Fruit fly (Drosophila melanogaster): Measurements from ENCODE around the gene CG17075.
A peak's percentile ranks its signal among the peaks of the same experiment; 100 is the strongest.

The CG17075 gene

DNA sequence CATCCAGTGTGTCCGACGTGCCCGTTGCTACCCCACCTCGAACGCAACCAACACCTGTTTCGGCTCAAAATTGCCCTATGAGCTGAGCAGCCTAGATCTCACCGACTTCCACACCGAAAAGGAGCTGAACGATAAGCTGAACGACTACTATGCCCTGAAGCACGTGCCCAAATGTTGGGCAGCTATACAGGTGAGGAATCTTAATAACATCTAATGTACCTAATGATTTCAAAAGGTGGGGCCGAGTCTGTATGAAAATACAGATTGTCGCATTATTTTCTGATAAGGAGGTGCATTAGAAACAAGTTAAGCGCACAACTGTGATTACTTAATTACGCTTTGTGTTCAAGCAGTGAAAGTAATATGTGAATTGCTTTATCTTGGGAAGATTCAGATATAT is 10.8 kb upstream of the CG17075 start, which contains the start of gene CG17078:
Gene CG17078, minus strand, starts transcription at position 101 of the 400 bp plus-strand sequence.
- TF ChIP-seq Eip93F (GFP tag; optimal IDR thresholded peaks at IDR 0.05) (no peak), Gug (GFP tag; IDR thresholded peaks at IDR 0.05) (no peak), CG8632 (GFP tag; optimal IDR thresholded peaks at IDR 0.05) (no peak), CG11294 (GFP tag; IDR thresholded peaks at IDR 0.05) (no peak), Ets21C (GFP tag; optimal IDR thresholded peaks at IDR 0.05) (no peak), CG16779 (tag; optimal IDR thresholded peaks at IDR 0.05) (no peak)

DNA sequence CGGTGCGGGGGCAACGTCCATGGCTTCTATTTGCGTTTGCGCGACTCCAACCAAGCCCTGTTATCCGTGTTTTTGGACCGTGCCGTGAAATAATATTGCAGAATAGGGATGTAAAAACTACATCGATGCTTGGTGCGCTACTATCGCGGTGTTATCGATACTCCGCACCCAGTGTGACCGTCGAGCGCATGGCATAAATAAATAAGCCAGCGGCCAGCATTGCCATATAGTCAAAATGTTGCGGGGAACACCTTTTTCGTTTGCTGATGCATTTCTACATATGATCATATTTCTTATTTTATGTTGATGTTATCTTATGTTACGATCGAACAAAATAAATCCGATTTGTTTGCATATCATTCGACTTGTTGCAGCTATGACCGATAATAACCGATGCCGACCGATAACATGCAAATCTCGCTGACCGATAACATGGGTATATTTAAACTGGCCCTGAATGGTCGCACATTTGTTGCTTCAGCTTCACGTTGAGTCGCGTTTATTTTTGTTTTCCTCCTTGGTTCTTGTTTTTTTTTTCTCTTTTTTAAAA is 9.9 kb upstream of the CG17075 start, which contains the start of gene smo:
Gene smo, plus strand, starts transcription at position 461 of the 550 bp plus-strand sequence.
- TF ChIP-seq Met (GFP tag; optimal IDR thresholded peaks at IDR 0.05) (no peak), fkh (GFP tag; optimal IDR thresholded peaks at IDR 0.05) (peak; percentile 95), CG31627 (GFP tag; optimal IDR thresholded peaks at IDR 0.05) (peak; percentile 47), Smox (GFP tag; optimal IDR thresholded peaks at IDR 0.05) (no peak), CG8119 (GFP tag; IDR thresholded peaks at IDR 0.05) (no peak), CG11902 (GFP tag; optimal IDR thresholded peaks at IDR 0.05) (no peak), CG10631 (GFP tag; optimal IDR thresholded peaks at IDR 0.05) (no peak), esn (GFP tag; optimal IDR thresholded peaks at IDR 0.05) (peak; percentile 35), achi (GFP tag; optimal IDR thresholded peaks at IDR 0.05) (no peak), OdsH (GFP tag; optimal IDR thresholded peaks at IDR 0.05) (no peak), Eip75B (GFP tag; optimal IDR thresholded peaks at IDR 0.05) (no peak), Sox14 (GFP tag; optimal IDR thresholded peaks at IDR 0.05) (no peak), dac (GFP tag; optimal IDR thresholded peaks at IDR 0.05) (no peak), lz (GFP tag; optimal IDR thresholded peaks at IDR 0.05) (peak; percentile 10), ss (GFP tag; optimal IDR thresholded peaks at IDR 0.05) (no peak), dsx (GFP tag; optimal IDR thresholded peaks at IDR 0.05; ENCODE audit: poor library complexity, severe bottlenecking) (no peak), CG10669 (GFP tag; optimal IDR thresholded peaks at IDR 0.05) (no peak), Gug (GFP tag; IDR thresholded peaks at IDR 0.05) (no peak), acj6 (GFP tag; optimal IDR thresholded peaks at IDR 0.05) (no peak), Eip78C (GFP tag) (no peak), vri (GFP tag; optimal IDR thresholded peaks at IDR 0.05) (no peak), CG1621 (tag; optimal IDR thresholded peaks at IDR 0.05) (no peak), CG6854 (GFP tag; optimal IDR thresholded peaks at IDR 0.05) (no peak), spab (GFP tag; optimal IDR thresholded peaks at IDR 0.05) (no peak), eg (GFP tag; IDR thresholded peaks at IDR 0.05) (no peak), CG34406 (GFP tag; optimal IDR thresholded peaks at IDR 0.05) (no peak), salr (GFP tag; optimal IDR thresholded peaks at IDR 0.05) (no peak), fd59A (GFP tag; optimal IDR thresholded peaks at IDR 0.05) (no peak), CG3919 (GFP tag; optimal IDR thresholded peaks at IDR 0.05) (no peak), CG8632 (GFP tag; optimal IDR thresholded peaks at IDR 0.05) (no peak), CG11294 (GFP tag; IDR thresholded peaks at IDR 0.05) (no peak), CG7368 (GFP tag; optimal IDR thresholded peaks at IDR 0.05) (no peak), cyc (GFP tag; optimal IDR thresholded peaks at IDR 0.05) (peak; percentile 22), topi (GFP tag; optimal IDR thresholded peaks at IDR 0.05) (no peak), CG6808 (GFP tag; optimal IDR thresholded peaks at IDR 0.05) (no peak), svp (GFP tag) (no peak), CG6792 (GFP tag; optimal IDR thresholded peaks at IDR 0.05) (no peak), Hr39 (GFP tag; optimal IDR thresholded peaks at IDR 0.05) (no peak), CG4318 (GFP tag; optimal IDR thresholded peaks at IDR 0.05) (no peak), CG16779 (tag; optimal IDR thresholded peaks at IDR 0.05) (no peak), Ets96B (tag; optimal IDR thresholded peaks at IDR 0.05) (no peak), Blimp-1 (GFP tag; optimal IDR thresholded peaks at IDR 0.05) (no peak)
